Worm (Caenorhabditis elegans) whole organism, L2 larva: ENCODE results near the gene F07C6.6.

Experiments used
- ama-1 ChIP-seq: fragments of 150-350 bp; optimal IDR thresholded peaks from 2 replicates; lab custom pipeline; 2018; ENCODE audit warnings: inconsistent platforms
- nhr-11 ChIP-seq: fragments of 150-350 bp; optimal IDR thresholded peaks from 2 replicates; lab custom pipeline; 2014; ENCODE audit warnings: missing biosample characterization, missing genetic modification characterization
- nhr-25 ChIP-seq: fragments of 150-350 bp; sonication (generic microtip); optimal IDR thresholded peaks from 3 replicates; lab custom pipeline; 2014; ENCODE audit warnings: missing biosample characterization, missing genetic modification characterization

DNA sequence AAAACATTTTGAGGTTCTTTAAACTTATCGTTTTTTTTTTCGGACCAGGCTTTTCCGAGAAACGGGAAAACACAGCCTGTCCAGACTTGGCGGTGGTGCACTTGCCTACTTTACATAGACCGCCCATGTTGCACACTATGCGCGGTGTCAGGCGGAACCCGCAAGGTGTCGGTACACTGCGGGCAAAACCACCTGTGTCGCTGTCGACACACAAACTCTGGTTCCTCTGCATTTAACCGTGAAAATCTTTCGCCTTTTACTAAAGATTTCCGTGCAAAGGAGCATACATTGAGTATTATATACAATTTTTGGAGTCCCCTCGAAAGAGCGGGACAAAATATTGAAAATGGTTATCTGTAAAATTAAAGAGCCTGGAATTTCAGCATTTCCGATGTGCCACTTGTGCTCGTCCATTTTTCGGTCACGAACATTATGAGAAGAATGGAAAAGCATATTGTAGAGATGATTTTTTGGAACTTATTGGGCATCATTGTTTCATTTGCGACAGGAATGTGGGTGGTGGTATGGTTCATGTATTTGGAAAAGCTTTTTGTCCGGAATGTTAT, 2.9 kb downstream of the F07C6.6 start:
- TF ChIP-seq nhr-11 (tag; lab: Kevin White, UChicago), result no peak
- TF ChIP-seq nhr-25 (tag; lab: Kevin White, UChicago), result no peak
- no peak for TF ChIP-seq ama-1 (lab: Kevin White, UChicago)
